Fruit fly (Drosophila melanogaster): ENCODE measurements around the gene CG1806.

CG1806 gene

dm6 chrX:12018440-12019101 lies 11.6 kb downstream of the CG1806 start, which contains the start of gene Lsm12a (continued):
- TF ChIP-seq dmrt99B (tag; optimal IDR thresholded peaks at IDR 0.05) (no peak), CG7745 (tag; optimal IDR thresholded peaks at IDR 0.05) (no peak), CG2875 (GFP tag; optimal IDR thresholded peaks at IDR 0.05) (no peak), Scr (GFP tag; IDR thresholded peaks at IDR 0.05; ENCODE audit: partially characterized antibody) (peak; percentile 26), Lhr (GFP tag; optimal IDR thresholded peaks at IDR 0.05) (no peak), her (GFP tag; optimal IDR thresholded peaks at IDR 0.05) (no peak), CG3847 (GFP tag; IDR thresholded peaks at IDR 0.05) (no peak), bigmax (GFP tag; optimal IDR thresholded peaks at IDR 0.05) (no peak), Nf-YB (GFP tag; optimal IDR thresholded peaks at IDR 0.05) (no peak), CG7357 (GFP tag; IDR thresholded peaks at IDR 0.05) (no peak), CG6765 (GFP tag; optimal IDR thresholded peaks at IDR 0.05) (no peak), HLHmδ (GFP tag; optimal IDR thresholded peaks at IDR 0.05) (no peak), CG4360 (GFP tag; IDR thresholded peaks at IDR 0.05) (no peak), Ravus (GFP tag; IDR thresholded peaks at IDR 0.05) (no peak), gro (GFP tag; optimal IDR thresholded peaks at IDR 0.05) (no peak), CG10267 (tag; optimal IDR thresholded peaks at IDR 0.05) (peak; percentile 37), gcm (GFP tag; optimal IDR thresholded peaks at IDR 0.05) (no peak), Sox100B (GFP tag; optimal IDR thresholded peaks at IDR 0.05) (no peak), CG3281 (GFP tag; optimal IDR thresholded peaks at IDR 0.05) (no peak), CG12659 (GFP tag; optimal IDR thresholded peaks at IDR 0.05) (peak; percentile 23), Hey (tag; optimal IDR thresholded peaks at IDR 0.05) (no peak), HLH3B (GFP tag; IDR thresholded peaks at IDR 0.05) (no peak), sens-2 (GFP tag; IDR thresholded peaks at IDR 0.05) (no peak), NK7.1 (GFP tag; optimal IDR thresholded peaks at IDR 0.05) (no peak), tin (GFP tag; optimal IDR thresholded peaks at IDR 0.05) (no peak), Dll (GFP tag; IDR thresholded peaks at IDR 0.05; ENCODE audit: partially characterized antibody) (0 out of 4 replicates have a peak, but pooled peaks have one; percentile 45), lab (GFP tag; optimal IDR thresholded peaks at IDR 0.05) (no peak), chinmo (GFP tag; IDR thresholded peaks at IDR 0.05; ENCODE audit: partially characterized antibody) (peak; percentile 79; the same call in 1 of the 4 replicates)

- no peak for TF ChIP-seq CG15269 (tag; optimal IDR thresholded peaks at IDR 0.05)
- TF ChIP-seq Hand (GFP tag; optimal IDR thresholded peaks at IDR 0.05) = no peak
- peak; percentile 11 for TF ChIP-seq MESR4 (GFP tag; optimal IDR thresholded peaks at IDR 0.05)
- TF ChIP-seq pzg (GFP tag; optimal IDR thresholded peaks at IDR 0.05) = peak; percentile 19
- TF ChIP-seq CG8290 (GFP tag; optimal IDR thresholded peaks at IDR 0.05) = no peak
- no peak for TF ChIP-seq CG8290 (tag; optimal IDR thresholded peaks at IDR 0.05)
- TF ChIP-seq CG34224 (GFP tag; IDR thresholded peaks at IDR 0.05; ENCODE audit: partially characterized antibody) = 0 out of 3 replicates have a peak, but pooled peaks have one; percentile 25
- no peak for TF ChIP-seq grn (GFP tag; optimal IDR thresholded peaks at IDR 0.05)
- TF ChIP-seq CG2116 (GFP tag; optimal IDR thresholded peaks at IDR 0.05) = peak; percentile 29
- no peak for TF ChIP-seq Neu2 (GFP tag; optimal IDR thresholded peaks at IDR 0.05; ENCODE audit: borderline replicate concordance)
- no peak for TF ChIP-seq E2f2 (GFP tag; IDR thresholded peaks at IDR 0.05)
- TF ChIP-seq CG30403 (GFP tag; optimal IDR thresholded peaks at IDR 0.05) = no peak
- peak; percentile 77 for TF ChIP-seq row (GFP tag; IDR thresholded peaks at IDR 0.05)
- TF ChIP-seq Dll (GFP tag; IDR thresholded peaks at IDR 0.05; ENCODE audit: partially characterized antibody) = 0 out of 4 replicates have a peak, but pooled peaks have one; percentile 44
- no peak for TF ChIP-seq tio (GFP tag; optimal IDR thresholded peaks at IDR 0.05)
- peak; percentile 26 for TF ChIP-seq BEAF-32 (GFP tag; optimal IDR thresholded peaks at IDR 0.05)
- TF ChIP-seq YL-1 (GFP tag; optimal IDR thresholded peaks at IDR 0.05) = peak; percentile 13
- no peak for TF ChIP-seq Side (GFP tag; optimal IDR thresholded peaks at IDR 0.05)
- no peak for TF ChIP-seq CG1832 (GFP tag; optimal IDR thresholded peaks at IDR 0.05)
- no peak for TF ChIP-seq CG7786 (GFP tag; optimal IDR thresholded peaks at IDR 0.05)
- no peak for TF ChIP-seq lilli (GFP tag; optimal IDR thresholded peaks at IDR 0.05)
- 0 out of 2 replicates have a peak, but pooled peaks have one; percentile 23 for TF ChIP-seq Scr (GFP tag; IDR thresholded peaks at IDR 0.05; ENCODE audit: partially characterized antibody)
- no peak for TF ChIP-seq CG31224 (GFP tag; IDR thresholded peaks at IDR 0.05)
These were observed 13.9 kb downstream of the CG1806 start, which contains the start of gene Tango4 for dm6 chrX:12020857-12021256. Gene Tango4 (plus strand): TSS chrX:12021068.
